Fruit fly (Drosophila melanogaster): Measurements from ENCODE around the gene cm.

cm gene

DNA sequence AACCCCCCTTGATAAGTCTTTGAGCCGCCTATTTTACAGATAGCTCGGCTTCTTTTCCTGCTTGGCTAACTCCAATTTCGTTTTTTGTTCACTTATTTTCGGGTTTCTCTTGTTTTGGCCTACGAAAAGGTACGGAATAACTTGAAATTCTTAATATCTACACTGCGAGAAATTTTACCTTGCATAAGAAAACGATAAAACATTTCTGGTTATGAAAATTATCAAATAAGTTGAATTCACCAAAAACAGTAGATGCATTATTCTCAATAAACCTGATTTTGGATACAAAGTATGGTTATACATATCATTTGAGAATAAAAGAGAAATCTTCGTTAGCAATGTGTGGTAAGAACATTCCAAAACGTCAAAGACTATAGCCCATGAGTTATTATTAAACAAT, 28.9 kb downstream of the cm start:
- TF ChIP-seq CG6854 (GFP tag; optimal IDR thresholded peaks at IDR 0.05) (no peak), CG4318 (GFP tag; optimal IDR thresholded peaks at IDR 0.05) (no peak), Eip93F (GFP tag; optimal IDR thresholded peaks at IDR 0.05) (no peak), lz (GFP tag; optimal IDR thresholded peaks at IDR 0.05) (peak; percentile 50), Sox15 (GFP tag; optimal IDR thresholded peaks at IDR 0.05) (peak; percentile 3), fd59A (GFP tag; optimal IDR thresholded peaks at IDR 0.05) (peak; percentile 11), esn (GFP tag; optimal IDR thresholded peaks at IDR 0.05) (peak; percentile 64), Hr39 (GFP tag; optimal IDR thresholded peaks at IDR 0.05) (peak; percentile 49), salr (GFP tag; optimal IDR thresholded peaks at IDR 0.05) (no peak), acj6 (GFP tag; optimal IDR thresholded peaks at IDR 0.05) (peak; percentile 43), CG34406 (GFP tag; optimal IDR thresholded peaks at IDR 0.05) (peak; percentile 38), Hr38 (GFP tag; optimal IDR thresholded peaks at IDR 0.05) (no peak), CG1621 (tag; optimal IDR thresholded peaks at IDR 0.05) (no peak), CG16779 (tag; optimal IDR thresholded peaks at IDR 0.05) (no peak), Lpt (GFP tag; optimal IDR thresholded peaks at IDR 0.05) (no peak), CG6276 (GFP tag; optimal IDR thresholded peaks at IDR 0.05) (no peak), Ets96B (tag; optimal IDR thresholded peaks at IDR 0.05) (peak; percentile 46), Blimp-1 (GFP tag; optimal IDR thresholded peaks at IDR 0.05) (no peak), CG9139 (GFP tag; optimal IDR thresholded peaks at IDR 0.05) (no peak), CG7368 (GFP tag; optimal IDR thresholded peaks at IDR 0.05) (no peak), Eip78C (GFP tag) (peak; percentile 77), net (GFP tag; optimal IDR thresholded peaks at IDR 0.05) (no peak), CG3032 (tag; optimal IDR thresholded peaks at IDR 0.05) (peak; percentile 22), svp (GFP tag) (peak; percentile 77), CG6163 (GFP tag; IDR thresholded peaks at IDR 0.05) (peak; percentile 36; the same call in 2 of the 3 replicates), dac (GFP tag; optimal IDR thresholded peaks at IDR 0.05) (no peak), eg (GFP tag; IDR thresholded peaks at IDR 0.05) (no peak), Smox (GFP tag; optimal IDR thresholded peaks at IDR 0.05) (peak; percentile 50), OdsH (GFP tag; optimal IDR thresholded peaks at IDR 0.05) (peak; percentile 31), Met (GFP tag; optimal IDR thresholded peaks at IDR 0.05) (peak; percentile 56), ss (GFP tag; optimal IDR thresholded peaks at IDR 0.05) (peak in 1 of 2 experiments; percentile 9), CG10631 (GFP tag; optimal IDR thresholded peaks at IDR 0.05) (peak; percentile 38), CG31627 (GFP tag; optimal IDR thresholded peaks at IDR 0.05) (peak; percentile 48), CG8632 (GFP tag; optimal IDR thresholded peaks at IDR 0.05) (peak; percentile 46), vri (GFP tag; optimal IDR thresholded peaks at IDR 0.05) (no peak), CG6792 (GFP tag; optimal IDR thresholded peaks at IDR 0.05) (no peak), Sox14 (GFP tag; optimal IDR thresholded peaks at IDR 0.05) (peak; percentile 53), CG15336 (GFP tag; IDR thresholded peaks at IDR 0.05) (no peak; the same call in 1 of the 2 replicates), topi (GFP tag; optimal IDR thresholded peaks at IDR 0.05) (peak; percentile 58), CG8119 (GFP tag; IDR thresholded peaks at IDR 0.05) (0 out of 3 replicates have a peak, but pooled peaks have one; percentile 24), Eip75B (GFP tag; optimal IDR thresholded peaks at IDR 0.05) (peak; percentile 36), CG32006 (GFP tag; optimal IDR thresholded peaks at IDR 0.05) (peak; percentile 37), pdm3 (GFP tag; optimal IDR thresholded peaks at IDR 0.05) (peak; percentile 52), cyc (GFP tag; optimal IDR thresholded peaks at IDR 0.05) (peak; percentile 23), Hr4 (GFP tag; optimal IDR thresholded peaks at IDR 0.05) (no peak), CG10669 (GFP tag; optimal IDR thresholded peaks at IDR 0.05) (peak; percentile 44), CG11294 (GFP tag; IDR thresholded peaks at IDR 0.05) (no peak), Ets21C (GFP tag; optimal IDR thresholded peaks at IDR 0.05) (peak; percentile 17), dsx (GFP tag; optimal IDR thresholded peaks at IDR 0.05; ENCODE audit: poor library complexity, severe bottlenecking) (peak; percentile 24), Gug (GFP tag; IDR thresholded peaks at IDR 0.05) (no peak), fd85E (GFP tag; optimal IDR thresholded peaks at IDR 0.05) (no peak), Sox102F (GFP tag; optimal IDR thresholded peaks at IDR 0.05) (no peak), CG11902 (GFP tag; optimal IDR thresholded peaks at IDR 0.05) (no peak)
